Fruit fly (Drosophila melanogaster): ENCODE data around the gene CG32264.

- TF ChIP-seq knrl (GFP tag; IDR thresholded peaks at IDR 0.05; ENCODE audit: partially characterized antibody) (no peak), gsb-n (tag; optimal IDR thresholded peaks at IDR 0.05) (no peak), scrt (GFP tag; optimal IDR thresholded peaks at IDR 0.05) (no peak), unpg (GFP tag; optimal IDR thresholded peaks at IDR 0.05) (no peak), Oaz (GFP tag; IDR thresholded peaks at IDR 0.05) (no peak), tap (tag; optimal IDR thresholded peaks at IDR 0.05) (no peak), Six4 (GFP tag; optimal IDR thresholded peaks at IDR 0.05) (no peak)
Measured at dm6 chr3L:3755101-3755500, 51.2 kb downstream of the CG32264 start, which contains the start of gene ppk27.
